Fruit fly (Drosophila melanogaster): ENCODE data around the gene RpL37A.

The RpL37A gene

dm6 chr2L:5044361-5044891 lies 26.3 kb upstream of the RpL37A start, which contains the start of gene CG31650:
CG31650 (minus strand) TSS chr2L:5044712.
- peak; percentile 8 for TF ChIP-seq noc (tag; optimal IDR thresholded peaks at IDR 0.05)

dm6 chr2L:5044892-5045619 lies 25.7 kb upstream of the RpL37A start:
- TF ChIP-seq noc (tag; optimal IDR thresholded peaks at IDR 0.05) = no peak

dm6 chr2L:5046261-5046660 lies 24.5 kb upstream of the RpL37A start:
- TF ChIP-seq noc (tag; optimal IDR thresholded peaks at IDR 0.05) = no peak

- no peak for TF ChIP-seq noc (tag; optimal IDR thresholded peaks at IDR 0.05)
Measured at dm6 chr2L:5049974-5050373, 20.8 kb upstream of the RpL37A start.

dm6 chr2L:5050825-5051224 lies 19.9 kb upstream of the RpL37A start, which contains the start of gene CG9121:
CG9121 (minus strand) TSS chr2L:5051062.
- TF ChIP-seq noc (tag; optimal IDR thresholded peaks at IDR 0.05) = no peak

dm6 chr2L:5052367-5052914 lies 18.3 kb upstream of the RpL37A start, which contains the start of gene senju:
senju (plus strand) TSS chr2L:5052843.
- TF ChIP-seq noc (tag; optimal IDR thresholded peaks at IDR 0.05) = peak; percentile 85

dm6 chr2L:5052994-5053393 lies 17.8 kb upstream of the RpL37A start, which contains the start of gene eIF3h:
eIF3h (minus strand) TSS chr2L:5053094.
- TF ChIP-seq noc (tag; optimal IDR thresholded peaks at IDR 0.05) = no peak

- TF ChIP-seq noc (tag; optimal IDR thresholded peaks at IDR 0.05) = no peak
Measured at dm6 chr2L:5054953-5055352, 15.8 kb upstream of the RpL37A start, which contains the start of the genes CG14036 and His3.3A. CG14036 (minus strand) TSS chr2L:5055016. His3.3A (plus strand) TSS chr2L:5055058.

dm6 chr2L:5055528-5055927 lies 15.2 kb upstream of the RpL37A start:
- TF ChIP-seq noc (tag; optimal IDR thresholded peaks at IDR 0.05) = no peak

dm6 chr2L:5058094-5058493 lies 12.7 kb upstream of the RpL37A start, which contains the start of gene Nepl3:
Nepl3 (minus strand) TSS chr2L:5058248.
- no peak for TF ChIP-seq noc (tag; optimal IDR thresholded peaks at IDR 0.05)

dm6 chr2L:5059645-5060254 lies 11.0 kb upstream of the RpL37A start, which contains the start of gene Rpn11:
Rpn11 (minus strand) TSS chr2L:5059790.
- TF ChIP-seq noc (tag; optimal IDR thresholded peaks at IDR 0.05) = peak; percentile 63

- no peak for TF ChIP-seq noc (tag; optimal IDR thresholded peaks at IDR 0.05)
Measured at dm6 chr2L:5060515-5060914, 10.2 kb upstream of the RpL37A start, which contains the start of gene qtc. qtc (plus strand) TSS chr2L:5060815.

- TF ChIP-seq noc (tag; optimal IDR thresholded peaks at IDR 0.05) = peak; percentile 90
Measured at dm6 chr2L:5060952-5061478, 9.7 kb upstream of the RpL37A start.

- no peak for TF ChIP-seq noc (tag; optimal IDR thresholded peaks at IDR 0.05)
Measured at dm6 chr2L:5062799-5063404, 7.9 kb upstream of the RpL37A start.

- TF ChIP-seq noc (tag; optimal IDR thresholded peaks at IDR 0.05) = no peak
Measured at dm6 chr2L:5063936-5064335, 6.8 kb upstream of the RpL37A start.

- no peak for TF ChIP-seq noc (tag; optimal IDR thresholded peaks at IDR 0.05)
Measured at dm6 chr2L:5072357-5072756, 1.6 kb downstream of the RpL37A start.

Measured in whole organism, larva.